Worm (Caenorhabditis elegans) whole organism, dauer: ENCODE measurements around the gene K07F5.6.
"Not testable (repeated sequence)": the region's sequence is repeated elsewhere in the genome, so short reads cannot be mapped to it uniquely, and the experiment has no call there.

Experiments
- unc-62 ChIP-seq: sonication (generic microtip); optimal IDR thresholded peaks from 2 replicates; lab custom pipeline; 2017; ENCODE audit warnings: missing biosample characterization, missing genetic modification reagents, missing genetic modification characterization

K07F5.6 gene

ce11 chrIV:9861921-9862320, 15.4 kb upstream of the K07F5.6 start, which contains the start of gene K07F5.14:
K07F5.14 (plus strand) TSS chrIV:9862221.
- no peak for TF ChIP-seq unc-62 (GFP tag; lab: Kevin White, UChicago)

ce11 chrIV:9858970-9859369, 12.5 kb upstream of the K07F5.6 start:
- TF ChIP-seq unc-62 (GFP tag; lab: Kevin White, UChicago): no peak

ce11 chrIV:9857952-9858488, 11.5 kb upstream of the K07F5.6 start, which contains the start of gene npp-1:
npp-1 (plus strand) TSS chrIV:9858488.
- TF ChIP-seq unc-62 (GFP tag; lab: Kevin White, UChicago): no peak

ce11 chrIV:9855712-9856111, 9.2 kb upstream of the K07F5.6 start, which contains the start of gene K07F5.12:
K07F5.12 (plus strand) TSS chrIV:9856012.
- no peak for TF ChIP-seq unc-62 (GFP tag; lab: Kevin White, UChicago)

- no peak for TF ChIP-seq unc-62 (GFP tag; lab: Kevin White, UChicago)
Observed at ce11 chrIV:9854952-9855351, 8.5 kb upstream of the K07F5.6 start.

- TF ChIP-seq unc-62 (GFP tag; lab: Kevin White, UChicago): no peak
Observed at ce11 chrIV:9852818-9853466, 6.5 kb upstream of the K07F5.6 start.

ce11 chrIV:9852250-9852649, 5.8 kb upstream of the K07F5.6 start, which contains the start of gene ssq-1:
ssq-1 (plus strand) TSS chrIV:9852550.
- TF ChIP-seq unc-62 (GFP tag; lab: Kevin White, UChicago): no peak

- TF ChIP-seq unc-62 (GFP tag; lab: Kevin White, UChicago): no peak
Observed at ce11 chrIV:9850931-9851330, 4.5 kb upstream of the K07F5.6 start, which contains the start of gene ssp-10. ssp-10 (minus strand) TSS chrIV:9851031.

ce11 chrIV:9849624-9850023, 3.1 kb upstream of the K07F5.6 start, which contains the start of gene K07F5.8:
K07F5.8 (minus strand) TSS chrIV:9849724.
- no peak for TF ChIP-seq unc-62 (GFP tag; lab: Kevin White, UChicago)

- TF ChIP-seq unc-62 (GFP tag; lab: Kevin White, UChicago): no peak
Observed at ce11 chrIV:9848075-9848474, 1.6 kb upstream of the K07F5.6 start, which contains the start of gene K07F5.7. K07F5.7 (minus strand) TSS chrIV:9848175.

- no peak for TF ChIP-seq unc-62 (GFP tag; lab: Kevin White, UChicago)
Observed at ce11 chrIV:9843760-9844159, 2.7 kb downstream of the K07F5.6 start, which contains the start of gene nspd-2. nspd-2 (plus strand) TSS chrIV:9844060.

- TF ChIP-seq unc-62 (GFP tag; lab: Kevin White, UChicago): no peak
Observed at ce11 chrIV:9842071-9842470, 4.4 kb downstream of the K07F5.6 start, which contains the start of gene K07F5.17. K07F5.17 (plus strand) TSS chrIV:9842371.

ce11 chrIV:9840984-9841590, 5.4 kb downstream of the K07F5.6 start, which contains the start of the genes kin-24 and msp-56:
kin-24 (minus strand) TSS chrIV:9841084.
msp-56 (plus strand) TSS chrIV:9841540.
- no peak for TF ChIP-seq unc-62 (GFP tag; lab: Kevin White, UChicago)

- TF ChIP-seq unc-62 (GFP tag; lab: Kevin White, UChicago): not testable (repeated sequence)
Observed at ce11 chrIV:9837349-9837748, 9.1 kb downstream of the K07F5.6 start, which contains the start of gene msp-10. msp-10 (plus strand) TSS chrIV:9837649.

ce11 chrIV:9836317-9836716, 10.2 kb downstream of the K07F5.6 start, which contains the start of gene msp-81:
msp-81 (minus strand) TSS chrIV:9836417.
- TF ChIP-seq unc-62 (GFP tag; lab: Kevin White, UChicago): no peak

ce11 chrIV:9833337-9833736, 13.1 kb downstream of the K07F5.6 start:
- TF ChIP-seq unc-62 (GFP tag; lab: Kevin White, UChicago): no peak
